Worm (Caenorhabditis elegans): ENCODE data around the gene fcho-1.

- TF ChIP-seq nhr-237 (tag; optimal IDR thresholded peaks at IDR 0.05) (no peak), mep-1 (tag; optimal IDR thresholded peaks at IDR 0.05) (no peak), ces-1 (GFP tag; optimal IDR thresholded peaks at IDR 0.05) (peak; percentile 71), elt-3 (tag; optimal IDR thresholded peaks at IDR 0.05) (no peak), nhr-28 (tag; optimal IDR thresholded peaks at IDR 0.05) (no peak), nhr-12 (tag; optimal IDR thresholded peaks at IDR 0.05) (no peak), lin-13 (tag; optimal IDR thresholded peaks at IDR 0.05) (no peak), ham-2 (GFP tag; optimal IDR thresholded peaks at IDR 0.05) (no peak)
Observed at ce11 chrII:1344524-1345119, 34.3 kb downstream of the fcho-1 start.
